Fruit fly (Drosophila melanogaster): ENCODE data around the gene CG2246.

CG2246 gene

DNA sequence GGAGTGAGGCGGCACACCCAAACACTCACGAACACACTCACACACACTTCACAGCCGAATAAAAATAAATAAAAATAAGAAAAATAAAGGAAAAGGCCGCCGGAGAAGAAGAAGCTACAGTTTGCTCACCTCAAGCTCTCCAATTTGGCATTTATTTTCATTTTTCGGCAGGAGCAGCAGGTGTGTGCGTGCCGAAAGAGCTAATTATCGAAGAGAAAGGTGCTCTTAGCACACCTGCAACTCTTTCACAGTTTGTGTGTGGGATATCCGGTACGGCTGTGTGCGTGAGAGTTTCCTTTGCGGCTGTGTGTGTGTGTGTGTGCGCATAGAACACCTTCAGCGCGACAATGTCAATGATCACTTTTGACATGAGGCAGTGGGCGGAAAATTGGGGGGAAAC is 56.3 kb downstream of the CG2246 start:
- no peak for TF ChIP-seq noc (tag; optimal IDR thresholded peaks at IDR 0.05)
